Worm (Caenorhabditis elegans) whole organism, L3 larva: Measurements from ENCODE around the gene pigx-1.
A peak's percentile ranks its signal among the peaks of the same experiment; 100 is the strongest.

Experiments used
- aly-2 ChIP-seq: fragments of 150-350 bp; optimal IDR thresholded peaks from 2 replicates; lab custom pipeline; 2014; ENCODE audit warnings: missing biosample characterization, missing genetic modification characterization
- ama-1 ChIP-seq: fragments of 150-350 bp; optimal IDR thresholded peaks from 2 replicates; lab custom pipeline; 2018
- ceh-28 ChIP-seq: fragments of 150-350 bp; optimal IDR thresholded peaks from 2 replicates; lab custom pipeline; 2014; ENCODE audit warnings: missing biosample characterization, missing genetic modification reagents, missing genetic modification characterization
- daf-12 ChIP-seq: fragments of 150-350 bp; optimal IDR thresholded peaks from 2 replicates; lab custom pipeline; 2014; ENCODE audit warnings: missing biosample characterization, missing genetic modification reagents, missing genetic modification characterization
- egl-27 ChIP-seq: sonication (generic microtip); optimal IDR thresholded peaks from 4 replicates; lab custom pipeline; 2017; ENCODE audit warnings: missing biosample characterization, missing genetic modification reagents, missing genetic modification characterization
- egl-5 ChIP-seq: fragments of 150-350 bp; optimal IDR thresholded peaks from 2 replicates; lab custom pipeline; 2017; ENCODE audit warnings: missing biosample characterization, missing genetic modification reagents, missing genetic modification characterization, inconsistent platforms
- elt-2 ChIP-seq: sonication (generic microtip); optimal IDR thresholded peaks from 2 replicates; lab custom pipeline; 2016; ENCODE audit warnings: missing genetic modification reagents, mild to moderate bottlenecking, missing genetic modification characterization, missing compliant biosample characterization
- eor-1 ChIP-seq, 2 experiments: fragments of 150-350 bp; optimal IDR thresholded peaks; 2 replicates each; lab custom pipeline; 2014 to 2018; ENCODE audit warnings: missing biosample characterization in 2 of 2, missing genetic modification characterization in 2 of 2
- fkh-10 ChIP-seq: sonication (generic microtip); optimal IDR thresholded peaks from 2 replicates; lab custom pipeline; 2017; ENCODE audit warnings: missing biosample characterization, missing genetic modification reagents, missing genetic modification characterization
- fkh-2 ChIP-seq: fragments of 150-350 bp; optimal IDR thresholded peaks from 2 replicates; lab custom pipeline; 2014; ENCODE audit warnings: missing biosample characterization, missing genetic modification reagents, missing genetic modification characterization
- hmg-11 ChIP-seq: sonication (generic microtip); optimal IDR thresholded peaks from 2 replicates; lab custom pipeline; 2016; ENCODE audit warnings: missing genetic modification characterization, missing compliant biosample characterization
- jun-1 ChIP-seq: fragments of 150-350 bp; optimal IDR thresholded peaks from 2 replicates; lab custom pipeline; 2014; ENCODE audit warnings: missing biosample characterization, missing genetic modification reagents, missing genetic modification characterization
- lin-15B ChIP-seq: fragments of 150-350 bp; optimal IDR thresholded peaks from 2 replicates; lab custom pipeline; 2014; ENCODE audit warnings: missing biosample characterization, missing genetic modification characterization
- lin-39 ChIP-seq: fragments of 150-350 bp; optimal IDR thresholded peaks from 2 replicates; lab custom pipeline; 2018; ENCODE audit warnings: missing biosample characterization, missing genetic modification reagents, missing genetic modification characterization
- mdl-1 ChIP-seq: fragments of 150-350 bp; optimal IDR thresholded peaks from 2 replicates; lab custom pipeline; 2014; ENCODE audit warnings: missing biosample characterization, missing genetic modification characterization
- nfya-1 ChIP-seq: sonication (generic microtip); optimal IDR thresholded peaks from 2 replicates; lab custom pipeline; 2017; ENCODE audit warnings: missing genetic modification characterization, mild to moderate bottlenecking, missing compliant biosample characterization, antibody characterized with exemption, moderate library complexity; ENCODE audit not compliant: insufficient read depth
- nhr-23 ChIP-seq: fragments of 150-350 bp; optimal IDR thresholded peaks from 2 replicates; lab custom pipeline; 2014; ENCODE audit warnings: missing biosample characterization, missing genetic modification reagents, missing genetic modification characterization
- nhr-237 ChIP-seq: fragments of 150-350 bp; optimal IDR thresholded peaks from 2 replicates; lab custom pipeline; 2014; ENCODE audit warnings: missing biosample characterization, missing genetic modification characterization
- nhr-25 ChIP-seq: sonication (generic microtip); optimal IDR thresholded peaks from 2 replicates; lab custom pipeline; 2017; ENCODE audit warnings: missing biosample characterization, missing genetic modification characterization
- nhr-28 ChIP-seq: fragments of 150-350 bp; optimal IDR thresholded peaks from 2 replicates; lab custom pipeline; 2014; ENCODE audit warnings: missing biosample characterization, missing genetic modification characterization
- nhr-76 ChIP-seq: fragments of 150-350 bp; sonication (generic microtip); optimal IDR thresholded peaks from 5 replicates; lab custom pipeline; 2014; ENCODE audit warnings: missing biosample characterization, missing genetic modification characterization
- nhr-77 ChIP-seq: fragments of 150-350 bp; optimal IDR thresholded peaks from 2 replicates; lab custom pipeline; 2014; ENCODE audit warnings: missing biosample characterization, missing genetic modification characterization
- pqm-1 ChIP-seq: fragments of 150-350 bp; optimal IDR thresholded peaks from 2 replicates; lab custom pipeline; 2017; ENCODE audit warnings: missing biosample characterization, missing genetic modification characterization, inconsistent platforms
- sea-2 ChIP-seq: fragments of 150-350 bp; sonication (generic microtip); optimal IDR thresholded peaks from 4 replicates; lab custom pipeline; 2014; ENCODE audit warnings: missing biosample characterization, missing genetic modification reagents, missing genetic modification characterization
- skn-1 ChIP-seq: fragments of 150-350 bp; optimal IDR thresholded peaks from 2 replicates; lab custom pipeline; 2014; ENCODE audit warnings: missing biosample characterization, missing genetic modification characterization
- snpc-4 ChIP-seq: fragments of 150-350 bp; optimal IDR thresholded peaks from 2 replicates; lab custom pipeline; 2014; ENCODE audit warnings: missing biosample characterization, missing genetic modification characterization
- tbx-2 ChIP-seq: sonication (generic microtip); optimal IDR thresholded peaks from 2 replicates; lab custom pipeline; 2016; ENCODE audit warnings: mild to moderate bottlenecking, missing genetic modification characterization, missing compliant biosample characterization
- unc-39 ChIP-seq: sonication (generic microtip); optimal IDR thresholded peaks from 4 replicates; lab custom pipeline; 2017; ENCODE audit warnings: missing biosample characterization, missing genetic modification characterization
- zag-1 ChIP-seq: fragments of 150-350 bp; optimal IDR thresholded peaks from 2 replicates; lab custom pipeline; 2014; ENCODE audit warnings: missing biosample characterization, missing genetic modification characterization
- ztf-11 ChIP-seq: fragments of 150-350 bp; optimal IDR thresholded peaks from 2 replicates; lab custom pipeline; 2014; ENCODE audit warnings: missing biosample characterization, missing genetic modification characterization
- ztf-4 ChIP-seq: fragments of 150-350 bp; optimal IDR thresholded peaks from 2 replicates; lab custom pipeline; 2014; ENCODE audit warnings: missing biosample characterization, missing genetic modification characterization

The pigx-1 gene

ce11 chrX:1120326-1120725 lies 23.5 kb upstream of the pigx-1 start:
- TF ChIP-seq fkh-10 (GFP tag; lab: Kevin White, UChicago) (no peak), hmg-11 (tag; lab: Kevin White, UChicago) (peak; percentile 40), lin-39 (peak; percentile 29), egl-5 (tag; lab: Kevin White, UChicago) (peak; percentile 21), egl-27 (tag; lab: Kevin White, UChicago) (no peak), nfya-1 (tag; lab: Kevin White, UChicago) (peak; percentile 55), daf-12 (tag; lab: Kevin White, UChicago) (no peak)
- TF ChIP-seq, all 47 proteins: peak for 4

ce11 chrX:1119305-1119704 lies 22.5 kb upstream of the pigx-1 start, which contains the start of gene C05D9.7:
Gene C05D9.7, minus strand, starts transcription at chrX:1119405.
- TF ChIP-seq nhr-23 (tag; lab: Kevin White, UChicago) (no peak), pqm-1 (tag; lab: Kevin White, UChicago) (no peak), zag-1 (tag; lab: Kevin White, UChicago) (no peak), ama-1 (lab: Kevin White, UChicago) (no peak)

ce11 chrX:1117252-1117651 lies 20.4 kb upstream of the pigx-1 start:
- TF ChIP-seq pqm-1 (tag; lab: Kevin White, UChicago): peak; percentile 29
- no peak for TF ChIP-seq egl-5 (tag; lab: Kevin White, UChicago)
- peak; percentile 48 for TF ChIP-seq elt-2 (tag; lab: Kevin White, UChicago)
- TF ChIP-seq, all 47 proteins: peak for 2

ce11 chrX:1115207-1115606 lies 18.4 kb upstream of the pigx-1 start:
- no peak for TF ChIP-seq daf-12 (tag; lab: Kevin White, UChicago)
- no peak for TF ChIP-seq nhr-237
- TF ChIP-seq sea-2 (GFP tag; lab: Kevin White, UChicago): no peak
- TF ChIP-seq nhr-77 (tag; lab: Kevin White, UChicago): no peak
- TF ChIP-seq fkh-2: no peak
- TF ChIP-seq lin-15B: no peak
- TF ChIP-seq ztf-11 (tag; lab: Kevin White, UChicago): no peak
- no peak for TF ChIP-seq pqm-1 (tag; lab: Kevin White, UChicago)
- TF ChIP-seq aly-2 (tag; lab: Kevin White, UChicago): no peak
- TF ChIP-seq skn-1 (tag; lab: Kevin White, UChicago): no peak
- no peak for TF ChIP-seq hmg-11 (tag; lab: Kevin White, UChicago)
- no peak for TF ChIP-seq egl-27 (tag; lab: Kevin White, UChicago)
- TF ChIP-seq unc-39 (tag; lab: Kevin White, UChicago): no peak
- no peak for TF ChIP-seq jun-1 (tag; lab: Kevin White, UChicago)
- TF ChIP-seq, all 47 proteins: peak for 0

- TF ChIP-seq nfya-1 (tag; lab: Kevin White, UChicago) (no peak), snpc-4 (tag; lab: Kevin White, UChicago) (no peak), egl-27 (tag; lab: Kevin White, UChicago) (no peak), sea-2 (GFP tag; lab: Kevin White, UChicago) (no peak), ceh-28 (no peak), nhr-28 (tag; lab: Kevin White, UChicago) (no peak), mdl-1 (tag; lab: Kevin White, UChicago) (no peak), pqm-1 (tag; lab: Kevin White, UChicago) (no peak), eor-1 (tag; optimal IDR thresholded peaks at IDR 0.05; lab: Kevin White, UChicago) (no peak), nhr-237 (no peak)
Measured at ce11 chrX:1111603-1112002, 14.8 kb upstream of the pigx-1 start, which contains the start of gene C05D9.3. Gene C05D9.3, plus strand, starts transcription at chrX:1111903.

- TF ChIP-seq ztf-4 (tag; lab: Kevin White, UChicago) (no peak), lin-39 (peak; percentile 41), nfya-1 (tag; lab: Kevin White, UChicago) (no peak), nhr-23 (tag; lab: Kevin White, UChicago) (no peak)
Measured at ce11 chrX:1110723-1111122, 13.9 kb upstream of the pigx-1 start.

ce11 chrX:1108874-1109273 lies 12.1 kb upstream of the pigx-1 start:
- TF ChIP-seq tbx-2 (tag; lab: Kevin White, UChicago) (no peak), nhr-76 (no peak), ztf-4 (tag; lab: Kevin White, UChicago) (no peak), nfya-1 (tag; lab: Kevin White, UChicago) (no peak), hmg-11 (tag; lab: Kevin White, UChicago) (no peak), lin-39 (peak; percentile 84), nhr-25 (tag; lab: Kevin White, UChicago) (no peak)
